Worm (Caenorhabditis elegans) whole organism, L2 larva: ENCODE data around the gene F09E5.8.

Experiments
- C34F6.9 ChIP-seq: fragments of 150-350 bp; optimal IDR thresholded peaks from 2 replicates; lab custom pipeline; 2014; ENCODE audit warnings: missing biosample characterization, missing genetic modification characterization
- F13H6.1 ChIP-seq: sonication (generic microtip); optimal IDR thresholded peaks from 2 replicates; lab custom pipeline; 2016; ENCODE audit warnings: missing genetic modification characterization, missing compliant biosample characterization
- R02D3.7 ChIP-seq: fragments of 150-350 bp; optimal IDR thresholded peaks from 2 replicates; lab custom pipeline; 2014; ENCODE audit warnings: missing biosample characterization, missing genetic modification characterization
- Y55F3AM.14 ChIP-seq: fragments of 200-800 bp; sonication (Bioruptor generic); optimal IDR thresholded peaks from 2 replicates; lab custom pipeline; 2018; ENCODE audit warnings: mild to moderate bottlenecking, missing genetic modification characterization, missing compliant biosample characterization
- ZK546.5 ChIP-seq: sonication (generic microtip); optimal IDR thresholded peaks from 2 replicates; lab custom pipeline; 2017; ENCODE audit warnings: missing biosample characterization, missing genetic modification characterization
- alr-1 ChIP-seq: fragments of 150-350 bp; optimal IDR thresholded peaks from 2 replicates; lab custom pipeline; 2014; ENCODE audit warnings: missing biosample characterization, missing genetic modification characterization
- aly-2 ChIP-seq: fragments of 150-350 bp; optimal IDR thresholded peaks from 2 replicates; lab custom pipeline; 2014; ENCODE audit warnings: missing biosample characterization, missing genetic modification characterization
- blmp-1 ChIP-seq: sonication (generic microtip); optimal IDR thresholded peaks from 2 replicates; lab custom pipeline; 2017; ENCODE audit warnings: missing genetic modification characterization, mild to moderate bottlenecking, missing compliant biosample characterization, antibody characterized with exemption, moderate library complexity; ENCODE audit not compliant: insufficient read depth
- ceh-16 ChIP-seq: fragments of 150-350 bp; optimal IDR thresholded peaks from 2 replicates; lab custom pipeline; 2014; ENCODE audit warnings: missing biosample characterization, missing genetic modification characterization
- crh-2 ChIP-seq: sonication (generic microtip); optimal IDR thresholded peaks from 2 replicates; lab custom pipeline; 2017; ENCODE audit warnings: missing biosample characterization, missing genetic modification characterization
- egl-27 ChIP-seq: sonication (generic microtip); optimal IDR thresholded peaks from 3 replicates; lab custom pipeline; 2017; ENCODE audit warnings: missing biosample characterization, missing genetic modification reagents, missing genetic modification characterization
- elt-1 ChIP-seq: fragments of 150-350 bp; optimal IDR thresholded peaks from 2 replicates; lab custom pipeline; 2014; ENCODE audit warnings: missing biosample characterization, missing genetic modification characterization
- elt-3 ChIP-seq: sonication (generic microtip); optimal IDR thresholded peaks from 2 replicates; lab custom pipeline; 2017; ENCODE audit warnings: missing biosample characterization, missing genetic modification characterization
- fos-1 ChIP-seq: fragments of 150-350 bp; optimal IDR thresholded peaks from 2 replicates; lab custom pipeline; 2014; ENCODE audit warnings: missing biosample characterization, missing genetic modification characterization
- gmeb-1 ChIP-seq: fragments of 150-350 bp; optimal IDR thresholded peaks from 2 replicates; lab custom pipeline; 2014; ENCODE audit warnings: missing biosample characterization, missing genetic modification characterization
- lin-11 ChIP-seq: fragments of 150-350 bp; sonication (generic microtip); optimal IDR thresholded peaks from 2 replicates; lab custom pipeline; 2014; ENCODE audit warnings: missing biosample characterization, missing genetic modification characterization, inconsistent platforms, mixed read lengths
- lin-13 ChIP-seq: fragments of 150-350 bp; optimal IDR thresholded peaks from 2 replicates; lab custom pipeline; 2014; ENCODE audit warnings: missing biosample characterization, missing genetic modification reagents, missing genetic modification characterization
- lin-39 ChIP-seq: fragments of 150-350 bp; optimal IDR thresholded peaks from 2 replicates; lab custom pipeline; 2014; ENCODE audit warnings: missing biosample characterization, missing genetic modification reagents, missing genetic modification characterization
- lsy-2 ChIP-seq, 2 experiments: fragments of 150-350 bp in 1 of 2; sonication (generic microtip) in 1 of 2; optimal IDR thresholded peaks; 2 replicates each; lab custom pipeline; 2014 to 2017; ENCODE audit warnings: missing biosample characterization in 2 of 2, missing genetic modification characterization in 2 of 2
- mab-5 ChIP-seq: fragments of 150-350 bp; optimal IDR thresholded peaks from 2 replicates; lab custom pipeline; 2014; ENCODE audit warnings: missing biosample characterization, missing genetic modification characterization
- mbf-1 ChIP-seq: sonication (generic microtip); optimal IDR thresholded peaks from 2 replicates; lab custom pipeline; 2017; ENCODE audit warnings: missing biosample characterization, missing genetic modification characterization
- mdl-1 ChIP-seq, 2 experiments: fragments of 150-350 bp in 1 of 2; sonication (generic microtip) in 1 of 2; optimal IDR thresholded peaks; 2 replicates each; lab custom pipeline; 2017; ENCODE audit warnings: missing biosample characterization in 2 of 2, missing genetic modification characterization in 2 of 2
- nhr-10 ChIP-seq: sonication (generic microtip); optimal IDR thresholded peaks from 2 replicates; lab custom pipeline; 2017; ENCODE audit warnings: missing biosample characterization, missing genetic modification characterization
- nhr-11 ChIP-seq: fragments of 150-350 bp; optimal IDR thresholded peaks from 2 replicates; lab custom pipeline; 2014; ENCODE audit warnings: missing biosample characterization, missing genetic modification characterization
- nhr-12 ChIP-seq: fragments of 150-350 bp; optimal IDR thresholded peaks from 2 replicates; lab custom pipeline; 2014; ENCODE audit warnings: missing biosample characterization, missing genetic modification characterization
- nhr-129 ChIP-seq: fragments of 150-350 bp; optimal IDR thresholded peaks from 2 replicates; lab custom pipeline; 2014; ENCODE audit warnings: missing biosample characterization, missing genetic modification characterization
- nhr-21 ChIP-seq: fragments of 150-350 bp; optimal IDR thresholded peaks from 2 replicates; lab custom pipeline; 2014; ENCODE audit warnings: missing biosample characterization, missing genetic modification characterization
- nhr-23 ChIP-seq: fragments of 150-350 bp; optimal IDR thresholded peaks from 2 replicates; lab custom pipeline; 2014; ENCODE audit warnings: missing biosample characterization, missing genetic modification reagents, missing genetic modification characterization
- nhr-237 ChIP-seq: fragments of 150-350 bp; optimal IDR thresholded peaks from 2 replicates; lab custom pipeline; 2014; ENCODE audit warnings: missing biosample characterization, missing genetic modification characterization
- nhr-25 ChIP-seq: fragments of 150-350 bp; sonication (generic microtip); optimal IDR thresholded peaks from 3 replicates; lab custom pipeline; 2014; ENCODE audit warnings: missing biosample characterization, missing genetic modification characterization
- nhr-77 ChIP-seq: fragments of 150-350 bp; optimal IDR thresholded peaks from 2 replicates; lab custom pipeline; 2014; ENCODE audit warnings: missing biosample characterization, missing genetic modification characterization
- peb-1 ChIP-seq: fragments of 150-350 bp; optimal IDR thresholded peaks from 2 replicates; lab custom pipeline; 2014; ENCODE audit warnings: missing biosample characterization, missing genetic modification characterization
- sem-4 ChIP-seq: fragments of 150-350 bp; optimal IDR thresholded peaks from 2 replicates; lab custom pipeline; 2014; ENCODE audit warnings: missing biosample characterization, missing genetic modification reagents, missing genetic modification characterization
- skn-1 ChIP-seq: sonication (generic microtip); optimal IDR thresholded peaks from 2 replicates; lab custom pipeline; 2017; ENCODE audit warnings: missing biosample characterization, missing genetic modification characterization
- sma-3 ChIP-seq: sonication (generic microtip); optimal IDR thresholded peaks from 2 replicates; lab custom pipeline; 2016; ENCODE audit warnings: missing genetic modification reagents, missing genetic modification characterization, missing compliant biosample characterization
- sma-9 ChIP-seq, 2 experiments: fragments of 150-350 bp in 1 of 2; sonication (generic microtip) in 1 of 2; optimal IDR thresholded peaks; 2 replicates each; lab custom pipeline; 2014 to 2016; ENCODE audit warnings: missing genetic modification characterization in 2 of 2, mild to moderate bottlenecking in 1 of 2, missing biosample characterization in 1 of 2, missing compliant biosample characterization in 1 of 2, missing genetic modification reagents in 1 of 2, moderate library complexity in 1 of 2
- snpc-4 ChIP-seq: fragments of 150-350 bp; optimal IDR thresholded peaks from 2 replicates; lab custom pipeline; 2014; ENCODE audit warnings: missing biosample characterization, missing genetic modification characterization
- unc-39 ChIP-seq: fragments of 150-350 bp; optimal IDR thresholded peaks from 2 replicates; lab custom pipeline; 2014; ENCODE audit warnings: missing biosample characterization, missing genetic modification characterization
- unc-55 ChIP-seq: fragments of 150-350 bp; sonication (generic microtip); optimal IDR thresholded peaks from 3 replicates; lab custom pipeline; 2014; ENCODE audit warnings: missing biosample characterization, missing genetic modification reagents, missing genetic modification characterization
- unc-62 ChIP-seq: fragments of 150-350 bp; optimal IDR thresholded peaks from 2 replicates; lab custom pipeline; 2014; ENCODE audit warnings: missing biosample characterization, missing genetic modification reagents, missing genetic modification characterization
- zag-1 ChIP-seq: fragments of 150-350 bp; optimal IDR thresholded peaks from 2 replicates; lab custom pipeline; 2014; ENCODE audit warnings: missing biosample characterization, missing genetic modification characterization
- ztf-11 ChIP-seq: sonication (generic microtip); optimal IDR thresholded peaks from 2 replicates; lab custom pipeline; 2017; ENCODE audit warnings: missing biosample characterization, missing genetic modification characterization
- ztf-4 ChIP-seq: fragments of 150-350 bp; optimal IDR thresholded peaks from 2 replicates; lab custom pipeline; 2014; ENCODE audit warnings: missing biosample characterization, missing genetic modification characterization

The F09E5.8 gene

DNA sequence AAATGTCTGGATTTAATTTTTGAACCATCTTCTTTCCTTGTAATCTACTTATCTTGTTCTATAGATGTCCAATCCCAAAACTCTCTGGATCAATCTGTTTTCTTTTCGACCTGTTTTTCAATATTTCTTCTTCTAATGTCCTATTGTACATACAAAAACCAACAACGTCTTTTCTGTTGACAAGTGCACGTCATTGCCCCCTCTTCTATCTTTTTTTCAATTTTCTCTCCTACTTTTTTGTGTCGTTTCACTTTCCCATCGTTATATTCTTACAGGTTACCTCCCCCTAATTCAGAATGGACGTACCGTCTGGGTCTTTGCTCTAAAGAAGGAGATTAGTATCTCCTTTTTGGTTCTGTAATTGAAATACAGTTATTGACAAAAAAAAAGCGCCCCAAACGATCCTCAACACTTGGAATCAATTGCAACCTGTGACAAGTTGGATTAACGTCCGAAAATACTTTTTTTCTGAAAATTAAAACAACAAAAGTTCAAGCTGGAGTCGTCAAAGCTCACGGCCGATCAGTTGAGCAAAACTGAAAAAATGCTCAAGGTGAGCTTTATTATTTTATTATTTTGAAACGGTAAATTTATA is 27.6 kb upstream of the F09E5.8 start, which contains the start of gene vhp-1:
TSS of gene vhp-1 (plus strand) at position 545 of the 595 bp plus-strand sequence.
- TF ChIP-seq sma-9 (GFP tag; optimal IDR thresholded peaks at IDR 0.05; lab: Kevin White, UChicago) (peak; percentile 16), sma-9 (tag; optimal IDR thresholded peaks at IDR 0.05; lab: Kevin White, UChicago) (no peak), nhr-25 (tag; lab: Kevin White, UChicago) (peak; percentile 4), blmp-1 (peak; percentile 57), sma-3 (GFP tag; lab: Kevin White, UChicago) (no peak), nhr-129 (peak; percentile 2)
- TF ChIP-seq, all 48 proteins: peak for 4

ce11 chrII:5323773-5324172 is 26.7 kb upstream of the F09E5.8 start:
- TF ChIP-seq sma-3 (GFP tag; lab: Kevin White, UChicago) (peak; percentile 20), nhr-11 (tag; lab: Kevin White, UChicago) (no peak), skn-1 (tag; lab: Kevin White, UChicago) (no peak), unc-55 (GFP tag; lab: Kevin White, UChicago) (no peak), mdl-1 (tag; optimal IDR thresholded peaks at IDR 0.05; lab: Kevin White, UChicago) (no peak), crh-2 (tag; lab: Kevin White, UChicago) (peak; percentile 40), fos-1 (tag; lab: Kevin White, UChicago) (peak; percentile 98), F13H6.1 (tag; lab: Kevin White, UChicago) (peak; percentile 62), sma-9 (GFP tag; optimal IDR thresholded peaks at IDR 0.05; lab: Kevin White, UChicago) (peak; percentile 93), sma-9 (tag; optimal IDR thresholded peaks at IDR 0.05; lab: Kevin White, UChicago) (no peak), gmeb-1 (tag; lab: Kevin White, UChicago) (peak; percentile 39), nhr-237 (tag; lab: Kevin White, UChicago) (no peak), nhr-21 (tag; lab: Kevin White, UChicago) (peak; percentile 14)

DNA sequence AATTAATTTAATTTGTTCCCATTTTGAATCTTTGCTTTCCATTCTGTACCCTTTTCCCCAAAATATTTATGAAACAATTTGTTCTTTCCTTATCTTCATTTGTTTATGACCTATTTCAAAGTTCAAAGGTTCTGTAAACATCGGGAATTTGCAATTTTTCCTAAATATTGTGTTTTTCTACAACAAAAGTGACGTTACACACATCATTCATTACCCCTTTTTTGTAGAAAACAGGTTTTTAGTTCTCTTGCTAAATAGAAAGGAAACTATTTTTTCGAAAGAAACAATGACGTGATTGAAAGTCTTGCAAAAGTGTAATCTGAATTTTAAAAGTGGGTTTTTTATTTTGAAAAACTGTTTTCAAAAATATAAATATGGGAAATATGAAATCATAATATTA is 25.8 kb upstream of the F09E5.8 start:
- TF ChIP-seq ztf-4 (tag; lab: Kevin White, UChicago) (no peak), R02D3.7 (no peak), sem-4 (tag; lab: Kevin White, UChicago) (no peak), nhr-25 (tag; lab: Kevin White, UChicago) (peak; percentile 65)

ce11 chrII:5326024-5326627 is 24.3 kb upstream of the F09E5.8 start:
- TF ChIP-seq mbf-1 (no peak), mdl-1 (tag; optimal IDR thresholded peaks at IDR 0.05; lab: Kevin White, UChicago) (peak; percentile 21 to 67), Y55F3AM.14 (GFP tag; lab: Kevin White, UChicago) (peak; percentile 30), F13H6.1 (tag; lab: Kevin White, UChicago) (peak; percentile 83), unc-39 (tag; lab: Kevin White, UChicago) (no peak), elt-1 (tag; lab: Kevin White, UChicago) (no peak), lsy-2 (tag; optimal IDR thresholded peaks at IDR 0.05; lab: Kevin White, UChicago) (peak; percentile 33 to 76), nhr-10 (tag; lab: Kevin White, UChicago) (no peak), C34F6.9 (tag; lab: Kevin White, UChicago) (peak; percentile 90), aly-2 (tag; lab: Kevin White, UChicago) (no peak), nhr-77 (tag; lab: Kevin White, UChicago) (no peak), peb-1 (tag; lab: Kevin White, UChicago) (no peak), nhr-12 (no peak), unc-62 (GFP tag; lab: Kevin White, UChicago) (no peak), nhr-25 (tag; lab: Kevin White, UChicago) (no peak), nhr-129 (peak; percentile 91), nhr-11 (tag; lab: Kevin White, UChicago) (no peak), zag-1 (tag; lab: Kevin White, UChicago) (peak; percentile 77), nhr-23 (tag; lab: Kevin White, UChicago) (no peak), nhr-237 (tag; lab: Kevin White, UChicago) (no peak), lin-13 (GFP tag; lab: Kevin White, UChicago) (no peak), gmeb-1 (tag; lab: Kevin White, UChicago) (no peak), skn-1 (tag; lab: Kevin White, UChicago) (no peak), elt-3 (tag; lab: Kevin White, UChicago) (no peak), lin-11 (tag; lab: Kevin White, UChicago) (peak; percentile 4), mab-5 (tag; lab: Kevin White, UChicago) (no peak), snpc-4 (tag; lab: Kevin White, UChicago) (no peak), lin-39 (tag; lab: Kevin White, UChicago) (no peak), blmp-1 (no peak), egl-27 (tag; lab: Kevin White, UChicago) (peak; percentile 78), fos-1 (tag; lab: Kevin White, UChicago) (peak; percentile 68), ceh-16 (tag; lab: Kevin White, UChicago) (no peak), alr-1 (peak; percentile 11), nhr-21 (tag; lab: Kevin White, UChicago) (peak; percentile 52), sem-4 (tag; lab: Kevin White, UChicago) (peak; percentile 24), ZK546.5 (no peak), R02D3.7 (no peak), ztf-11 (tag; lab: Kevin White, UChicago) (no peak), ztf-4 (tag; lab: Kevin White, UChicago) (peak; percentile 30)
